Fruit fly (Drosophila melanogaster) S2 (cell line): ENCODE results near the gene Sas-4.

ENCODE experiments used
- CG8478 ChIP-seq: fragments of >200 bp; optimal IDR thresholded peaks from 2 replicates; lab custom pipeline; 2018
- CTCF ChIP-seq, 2 experiments: fragments of >200 bp; optimal IDR thresholded peaks; 2 replicates each; lab custom pipeline; 2018

DNA sequence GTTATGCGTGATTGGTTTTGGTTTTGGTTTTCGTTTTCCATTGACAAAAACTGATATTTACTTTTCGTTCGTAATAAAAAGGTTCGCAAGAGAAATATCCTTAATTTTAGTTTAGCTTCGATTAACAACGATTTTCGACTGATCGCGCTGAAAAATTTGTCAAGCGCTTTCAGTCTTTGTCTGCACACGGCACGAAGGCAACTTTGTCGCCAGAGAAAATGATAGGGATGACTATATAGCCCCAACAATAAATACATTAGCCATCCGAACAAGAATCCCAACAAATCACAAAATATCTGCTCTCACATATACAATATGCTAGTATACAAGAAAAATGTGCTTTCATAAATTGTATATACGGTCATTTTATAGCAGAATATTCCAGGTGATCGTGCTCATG, 33.6 kb upstream of the Sas-4 start, which contains the start of gene Mlp84B:
- TF ChIP-seq CTCF (optimal IDR thresholded peaks at IDR 0.05; lab: Kevin White, UChicago) (no peak), CG8478 (lab: Kevin White, UChicago) (no peak)
